Worm (Caenorhabditis elegans) whole organism, L1 larva: ENCODE data around the gene Y43C5B.3.
A peak's percentile ranks its signal among the peaks of the same experiment; 100 is the strongest.

Source experiments
- C16A3.4 ChIP-seq: fragments of 150-350 bp; optimal IDR thresholded peaks from 2 replicates; lab custom pipeline; 2014; ENCODE audit warnings: missing biosample characterization, missing genetic modification characterization
- F16B12.6 ChIP-seq: fragments of 150-350 bp; optimal IDR thresholded peaks from 2 replicates; lab custom pipeline; 2014; ENCODE audit warnings: missing biosample characterization, missing genetic modification characterization
- aly-2 ChIP-seq: fragments of 150-350 bp; optimal IDR thresholded peaks from 2 replicates; lab custom pipeline; 2014; ENCODE audit warnings: missing biosample characterization, missing genetic modification characterization
- blmp-1 ChIP-seq: fragments of 150-350 bp; optimal IDR thresholded peaks from 2 replicates; lab custom pipeline; 2014; ENCODE audit warnings: missing biosample characterization, missing genetic modification characterization
- ceh-63 ChIP-seq: fragments of 200-800 bp; sonication (Bioruptor generic); optimal IDR thresholded peaks from 2 replicates; lab custom pipeline; 2018; ENCODE audit warnings: mild to moderate bottlenecking, missing genetic modification characterization, missing compliant biosample characterization
- ceh-82 ChIP-seq, 3 experiments: fragments of 150-350 bp in 1 of 3; sonication (generic microtip) in 2 of 3; optimal IDR thresholded peaks; 2 replicates each; lab custom pipeline; 2014 to 2017; ENCODE audit warnings: missing biosample characterization in 3 of 3, missing genetic modification characterization in 3 of 3
- ceh-90 ChIP-seq: sonication (generic microtip); optimal IDR thresholded peaks from 2 replicates; lab custom pipeline; 2016; ENCODE audit warnings: missing genetic modification characterization, missing compliant biosample characterization
- dpl-1 ChIP-seq, 3 experiments: fragments of 150-350 bp in 2 of 3; sonication (generic microtip) in 1 of 3; optimal IDR thresholded peaks; 2 replicates each; lab custom pipeline; 2014 to 2017; ENCODE audit warnings: missing biosample characterization in 3 of 3, missing genetic modification characterization in 3 of 3, missing genetic modification reagents in 3 of 3
- dsc-1 ChIP-seq: sonication (generic microtip); optimal IDR thresholded peaks from 2 replicates; lab custom pipeline; 2016; ENCODE audit warnings: mild to moderate bottlenecking, missing genetic modification characterization, missing compliant biosample characterization
- efl-1 ChIP-seq, 4 experiments: fragments of 150-350 bp; optimal IDR thresholded peaks in 3 of 4; peaks in 1 of 4; 1 replicate in 1 of 4; 2 replicates in 3 of 4; lab custom pipeline; 2014; ENCODE audit warnings: missing biosample characterization in 2 of 4, missing genetic modification characterization in 2 of 4, missing genetic modification reagents in 2 of 4
- efl-3 ChIP-seq: fragments of 200-800 bp; sonication (Bioruptor generic); optimal IDR thresholded peaks from 2 replicates; lab custom pipeline; 2018; ENCODE audit warnings: mild to moderate bottlenecking, missing genetic modification characterization, missing compliant biosample characterization
- egl-13 ChIP-seq: sonication (generic microtip); optimal IDR thresholded peaks from 2 replicates; lab custom pipeline; 2016; ENCODE audit warnings: missing genotype, missing genetic modification reagents, missing genetic modification characterization, missing compliant biosample characterization
- egl-27 ChIP-seq, 2 experiments: fragments of 150-350 bp in 1 of 2; sonication (generic microtip); optimal IDR thresholded peaks; 3 replicates each; lab custom pipeline; 2017 to 2018; ENCODE audit warnings: missing biosample characterization in 2 of 2, missing genetic modification characterization in 2 of 2, missing genetic modification reagents in 2 of 2
- elt-2 ChIP-seq: sonication (generic microtip); optimal IDR thresholded peaks from 2 replicates; lab custom pipeline; 2016; ENCODE audit warnings: missing genetic modification characterization, mild to moderate bottlenecking, inconsistent platforms, missing compliant biosample characterization, missing genetic modification reagents
- elt-3 ChIP-seq, 6 experiments: fragments of 150-350 bp in 1 of 6; sonication (generic microtip); optimal IDR thresholded peaks; 2 replicates each; lab custom pipeline; 2017 to 2018; ENCODE audit warnings: missing biosample characterization in 6 of 6, missing genetic modification characterization in 6 of 6, inconsistent platforms in 1 of 6
- ets-5 ChIP-seq: fragments of 200-800 bp; sonication (Bioruptor generic); IDR thresholded peaks from 2 replicates; pipeline ENCODE4 v1.3.6; 2022; ENCODE audit warnings: missing genetic modification characterization, missing compliant biosample characterization
- fkh-10 ChIP-seq: sonication (generic microtip); optimal IDR thresholded peaks from 2 replicates; lab custom pipeline; 2017; ENCODE audit warnings: missing biosample characterization, missing genetic modification reagents, missing genetic modification characterization
- fkh-4 ChIP-seq: sonication (generic microtip); optimal IDR thresholded peaks from 2 replicates; lab custom pipeline; 2016; ENCODE audit warnings: missing compliant biosample characterization, missing genetic modification characterization, borderline replicate concordance
- fos-1 ChIP-seq: fragments of 150-350 bp; optimal IDR thresholded peaks from 2 replicates; lab custom pipeline; 2014; ENCODE audit warnings: missing biosample characterization, missing genetic modification characterization
- hlh-4 ChIP-seq: sonication (generic microtip); optimal IDR thresholded peaks from 2 replicates; lab custom pipeline; 2016; ENCODE audit warnings: mild to moderate bottlenecking, missing genetic modification characterization, missing compliant biosample characterization
- hpl-2 ChIP-seq: fragments of 150-350 bp; optimal IDR thresholded peaks from 2 replicates; lab custom pipeline; 2014; ENCODE audit warnings: missing biosample characterization, missing genetic modification reagents, missing genetic modification characterization
- isw-1 ChIP-seq: fragments of 200-800 bp; sonication (Bioruptor generic); IDR thresholded peaks from 2 replicates; pipeline ENCODE4 v1.3.6; 2022; ENCODE audit warnings: missing genetic modification characterization, missing compliant biosample characterization
- jun-1 ChIP-seq: fragments of 150-350 bp; optimal IDR thresholded peaks from 2 replicates; lab custom pipeline; 2014; ENCODE audit warnings: missing biosample characterization, missing genetic modification reagents, missing genetic modification characterization
- lin-13 ChIP-seq: fragments of 150-350 bp; optimal IDR thresholded peaks from 2 replicates; lab custom pipeline; 2014; ENCODE audit warnings: missing biosample characterization, missing genetic modification reagents, missing genetic modification characterization
- lin-35 ChIP-seq, 2 experiments: fragments of 150-350 bp; optimal IDR thresholded peaks; 2 replicates each; lab custom pipeline; 2014; ENCODE audit warnings: missing biosample characterization in 2 of 2, missing genetic modification characterization in 2 of 2, missing genetic modification reagents in 2 of 2
- lsy-2 ChIP-seq, 2 experiments: fragments of 150-350 bp; optimal IDR thresholded peaks; 2 replicates each; lab custom pipeline; 2014; ENCODE audit warnings: missing biosample characterization in 2 of 2, missing genetic modification characterization in 2 of 2
- mef-2 ChIP-seq: fragments of 150-350 bp; optimal IDR thresholded peaks from 2 replicates; lab custom pipeline; 2014; ENCODE audit warnings: missing biosample characterization, missing genetic modification characterization
- mep-1 ChIP-seq: fragments of 150-350 bp; optimal IDR thresholded peaks from 2 replicates; lab custom pipeline; 2014; ENCODE audit warnings: missing biosample characterization, missing genetic modification characterization
- nhr-12 ChIP-seq: sonication (generic microtip); optimal IDR thresholded peaks from 2 replicates; lab custom pipeline; 2017; ENCODE audit warnings: missing biosample characterization, missing genetic modification characterization
- nhr-19 ChIP-seq: fragments of 200-800 bp; sonication (Bioruptor generic); conservative IDR thresholded peaks from 2 replicates; pipeline ENCODE4 v1.3.6; 2022; ENCODE audit warnings: missing genetic modification characterization, missing compliant biosample characterization
- nhr-20 ChIP-seq: sonication (generic microtip); optimal IDR thresholded peaks from 2 replicates; lab custom pipeline; 2016; ENCODE audit warnings: mild to moderate bottlenecking, missing genetic modification characterization, missing compliant biosample characterization
- nhr-47 ChIP-seq: sonication (generic microtip); optimal IDR thresholded peaks from 2 replicates; lab custom pipeline; 2016; ENCODE audit warnings: mild to moderate bottlenecking, missing genetic modification characterization, moderate library complexity, missing compliant biosample characterization
- nhr-71 ChIP-seq: sonication (generic microtip); optimal IDR thresholded peaks from 2 replicates; lab custom pipeline; 2016; ENCODE audit warnings: mild to moderate bottlenecking, missing genetic modification characterization, moderate library complexity, missing compliant biosample characterization
- nhr-76 ChIP-seq: sonication (generic microtip); optimal IDR thresholded peaks from 2 replicates; lab custom pipeline; 2017; ENCODE audit warnings: missing biosample characterization, missing genetic modification characterization
- nhr-90 ChIP-seq: sonication (generic microtip); optimal IDR thresholded peaks from 2 replicates; lab custom pipeline; 2016; ENCODE audit warnings: mild to moderate bottlenecking, missing genetic modification characterization, missing compliant biosample characterization; ENCODE audit not compliant: poor library complexity
- pag-3 ChIP-seq: sonication (generic microtip); optimal IDR thresholded peaks from 2 replicates; lab custom pipeline; 2017; ENCODE audit warnings: missing genetic modification characterization, mild to moderate bottlenecking, missing compliant biosample characterization, antibody characterized with exemption, borderline replicate concordance; ENCODE audit not compliant: insufficient read depth
- pax-3 ChIP-seq: fragments of 200-800 bp; sonication (Bioruptor generic); optimal IDR thresholded peaks from 2 replicates; lab custom pipeline; 2018; ENCODE audit warnings: mild to moderate bottlenecking, missing genetic modification characterization, moderate library complexity, missing compliant biosample characterization
- rnt-1 ChIP-seq: sonication (generic microtip); optimal IDR thresholded peaks from 2 replicates; lab custom pipeline; 2016; ENCODE audit warnings: mild to moderate bottlenecking, missing genetic modification characterization, moderate library complexity, missing compliant biosample characterization
- skn-1 ChIP-seq: fragments of 150-350 bp; optimal IDR thresholded peaks from 2 replicates; lab custom pipeline; 2014; ENCODE audit warnings: missing biosample characterization, missing genetic modification characterization
- snpc-4 ChIP-seq: fragments of 150-350 bp; optimal IDR thresholded peaks from 2 replicates; lab custom pipeline; 2014; ENCODE audit warnings: missing biosample characterization, missing genetic modification characterization
- snu-23 ChIP-seq: sonication (generic microtip); optimal IDR thresholded peaks from 2 replicates; lab custom pipeline; 2016; ENCODE audit warnings: missing genetic modification characterization, missing compliant biosample characterization
- sptf-1 ChIP-seq: fragments of 150-350 bp; optimal IDR thresholded peaks from 2 replicates; lab custom pipeline; 2014; ENCODE audit warnings: missing biosample characterization, missing genetic modification characterization
- sup-37 ChIP-seq: fragments of 200-800 bp; sonication (Bioruptor generic); optimal IDR thresholded peaks from 2 replicates; lab custom pipeline; 2018; ENCODE audit warnings: mild to moderate bottlenecking, missing genetic modification characterization, missing compliant biosample characterization
- swsn-7 ChIP-seq: sonication (generic microtip); optimal IDR thresholded peaks from 2 replicates; lab custom pipeline; 2016; ENCODE audit warnings: missing genetic modification characterization, missing compliant biosample characterization
- tbx-2 ChIP-seq: sonication (generic microtip); optimal IDR thresholded peaks from 2 replicates; lab custom pipeline; 2016; ENCODE audit warnings: missing genetic modification characterization, missing compliant biosample characterization
- unc-130 ChIP-seq: fragments of 150-350 bp; optimal IDR thresholded peaks from 2 replicates; lab custom pipeline; 2017; ENCODE audit warnings: missing biosample characterization, missing genetic modification characterization, inconsistent platforms
- unc-86 ChIP-seq: sonication (generic microtip); optimal IDR thresholded peaks from 2 replicates; lab custom pipeline; 2016; ENCODE audit warnings: missing genetic modification characterization, missing compliant biosample characterization
- vab-15 ChIP-seq: sonication (generic microtip); optimal IDR thresholded peaks from 2 replicates; lab custom pipeline; 2017; ENCODE audit warnings: missing genotype, mild to moderate bottlenecking, missing genetic modification characterization, missing compliant biosample characterization
- xbp-1 ChIP-seq: sonication (generic microtip); optimal IDR thresholded peaks from 2 replicates; lab custom pipeline; 2016; ENCODE audit warnings: missing genetic modification characterization, missing compliant biosample characterization
- ztf-11 ChIP-seq, 2 experiments: sonication (generic microtip); optimal IDR thresholded peaks; 2 replicates each; lab custom pipeline; 2016 to 2017; ENCODE audit warnings: missing genetic modification characterization in 2 of 2, missing biosample characterization in 1 of 2, missing compliant biosample characterization in 1 of 2

The Y43C5B.3 gene

ce11 chrIV:10360336-10360735 lies 9.9 kb downstream of the Y43C5B.3 start, which contains the start of gene ugt-59:
Gene ugt-59 (plus strand): TSS chrIV:10360636.
- TF ChIP-seq nhr-12 (tag; lab: Kevin White, UChicago), result no peak
- no peak for TF ChIP-seq C16A3.4 (tag; lab: Kevin White, UChicago)
- TF ChIP-seq egl-27 (tag; optimal IDR thresholded peaks at IDR 0.05; lab: Kevin White, UChicago), result no peak
- TF ChIP-seq sptf-1 (tag; lab: Kevin White, UChicago), result no peak
- TF ChIP-seq snpc-4 (tag; lab: Kevin White, UChicago), result no peak
- no peak for TF ChIP-seq efl-3 (GFP tag; lab: Kevin White, UChicago)
- no peak for TF ChIP-seq vab-15 (tag; lab: Kevin White, UChicago)
- TF ChIP-seq tbx-2, result no peak

ce11 chrIV:10366018-10366417 lies 15.6 kb downstream of the Y43C5B.3 start, which contains the start of gene sir-2.1:
Gene sir-2.1 (minus strand): TSS chrIV:10366229.
- TF ChIP-seq unc-86 (tag; lab: Kevin White, UChicago) (peak; percentile 58), xbp-1 (peak; percentile 68), dpl-1 (GFP tag; optimal IDR thresholded peaks at IDR 0.05; lab: Kevin White, UChicago) (peak; percentile 36 to 66 (median 62)), ztf-11 (tag; optimal IDR thresholded peaks at IDR 0.05; lab: Kevin White, UChicago) (no peak), isw-1 (GFP tag; lab: Robert Waterston, UW) (peak; percentile 30; the same call in 1 of the 2 replicates), elt-2 (tag; lab: Kevin White, UChicago) (peak; percentile 44), swsn-7 (tag; lab: Kevin White, UChicago) (peak; percentile 64), lsy-2 (tag; optimal IDR thresholded peaks at IDR 0.05; lab: Kevin White, UChicago) (peak; percentile 66 to 69), lin-35 (GFP tag; optimal IDR thresholded peaks at IDR 0.05; lab: Kevin White, UChicago) (peak; percentile 57 to 76), egl-13 (tag; lab: Kevin White, UChicago) (peak; percentile 4), nhr-19 (GFP tag; lab: Robert Waterston, UW) (peak; percentile 45), ceh-90 (no peak), hpl-2 (GFP tag; lab: Kevin White, UChicago) (no peak), fkh-4 (tag; lab: Kevin White, UChicago) (no peak), nhr-76 (tag; lab: Kevin White, UChicago) (no peak), skn-1 (tag; lab: Kevin White, UChicago) (peak; percentile 19), snu-23 (GFP tag; lab: Kevin White, UChicago) (peak; percentile 67), tbx-2 (peak; percentile 68), F16B12.6 (tag; lab: Kevin White, UChicago) (no peak), mef-2 (tag; lab: Kevin White, UChicago) (no peak), nhr-20 (tag; lab: Kevin White, UChicago) (peak; percentile 49), hlh-4 (tag; lab: Kevin White, UChicago) (no peak), jun-1 (tag; lab: Kevin White, UChicago) (peak; percentile 10), mep-1 (tag; lab: Kevin White, UChicago) (peak; percentile 66), aly-2 (no peak), nhr-47 (tag; lab: Kevin White, UChicago) (peak; percentile 74), pax-3 (tag; lab: Kevin White, UChicago) (peak; percentile 23), rnt-1 (tag; lab: Kevin White, UChicago) (peak; percentile 48), nhr-90 (tag; lab: Kevin White, UChicago) (peak; percentile 60), ets-5 (no peak), fkh-10 (GFP tag; lab: Kevin White, UChicago) (no peak), blmp-1 (peak; percentile 51), lin-13 (GFP tag; lab: Kevin White, UChicago) (no peak), pag-3 (no peak), elt-3 (tag; optimal IDR thresholded peaks at IDR 0.05; lab: Kevin White, UChicago) (no peak), efl-1 (optimal IDR thresholded peaks at IDR 0.05; lab: Kevin White, UChicago) (peak; percentile 59 to 63), efl-1 (GFP tag; optimal IDR thresholded peaks at IDR 0.05 in 1 of 2; lab: Kevin White, UChicago) (peak; percentile 59 to 96), sup-37 (GFP tag; lab: Kevin White, UChicago) (no peak), ceh-82 (tag; optimal IDR thresholded peaks at IDR 0.05; lab: Kevin White, UChicago) (peak; percentile 9 to 38 (median 19)), C16A3.4 (tag; lab: Kevin White, UChicago) (peak; percentile 52), snpc-4 (tag; lab: Kevin White, UChicago) (peak; percentile 24), ceh-63 (GFP tag; lab: Kevin White, UChicago) (no peak), nhr-71 (tag; lab: Kevin White, UChicago) (peak; percentile 75), dsc-1 (tag; lab: Kevin White, UChicago) (peak; percentile 58), fos-1 (no peak), unc-130 (peak; percentile 7)
